Worm (Caenorhabditis elegans): ENCODE results near the gene ZK1307.3.

DNA sequence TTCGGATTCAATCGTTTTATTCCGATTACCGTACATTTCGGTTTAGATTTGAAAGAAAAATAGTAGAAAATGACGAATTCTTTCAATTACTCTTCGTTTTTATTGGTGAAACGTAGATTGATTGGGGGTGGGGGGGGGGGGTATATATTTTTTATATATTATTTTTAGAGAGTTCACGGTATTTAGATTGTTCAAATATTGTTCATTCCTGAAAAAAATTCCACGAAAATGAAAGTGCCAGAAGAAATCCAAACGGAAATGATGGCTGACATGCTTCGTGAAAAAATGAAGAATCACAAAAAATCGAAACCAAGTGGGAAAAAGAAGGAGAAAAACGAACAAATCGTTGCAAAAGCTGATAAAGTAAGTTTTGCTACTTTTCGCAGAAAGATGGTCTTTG, 47.5 kb upstream of the ZK1307.3 start, which contains the start of the genes Y53C12A.8 and Y53C12A.7:
- TF ChIP-seq skn-1 (tag; optimal IDR thresholded peaks at IDR 0.05) (no peak), F13H6.1 (tag; optimal IDR thresholded peaks at IDR 0.05) (no peak), zag-1 (tag; optimal IDR thresholded peaks at IDR 0.05) (no peak), ama-1 (optimal IDR thresholded peaks at IDR 0.05) (no peak), nhr-11 (tag; optimal IDR thresholded peaks at IDR 0.05) (no peak), blmp-1 (tag; optimal IDR thresholded peaks at IDR 0.05; ENCODE audit: insufficient read depth) (no peak), nhr-237 (tag; optimal IDR thresholded peaks at IDR 0.05) (no peak), nhr-23 (tag; optimal IDR thresholded peaks at IDR 0.05) (no peak)
